Fruit fly (Drosophila melanogaster) whole organism, embryonic: ENCODE measurements around the gene CG10185.

Experiments
- C15 ChIP-seq: fragments of 200-800 bp; sonication (Bioruptor generic); IDR thresholded peaks from 3 replicates; pipeline ENCODE4 v1.3.6; 2022; ENCODE audit warnings: missing biosample characterization, missing genetic modification characterization
- CG13123 ChIP-seq: fragments of 200-800 bp; sonication (Bioruptor generic); optimal IDR thresholded peaks from 2 replicates; lab custom pipeline; 2016; ENCODE audit warnings: missing biosample characterization, missing genetic modification characterization
- CG1603 ChIP-seq: fragments of 200-800 bp; sonication (Bioruptor generic); optimal IDR thresholded peaks from 2 replicates; lab custom pipeline; 2019; ENCODE audit warnings: missing biosample characterization, mild to moderate bottlenecking, missing genetic modification characterization, moderate library complexity
- CG1792 ChIP-seq: fragments of 200-800 bp; sonication (Bioruptor generic); optimal IDR thresholded peaks from 2 replicates; lab custom pipeline; 2016; ENCODE audit warnings: missing biosample characterization, missing genetic modification characterization
- CG32767 ChIP-seq: fragments of 200-800 bp; sonication (Bioruptor generic); IDR thresholded peaks from 2 replicates; pipeline ENCODE4 v1.3.6; 2022; ENCODE audit warnings: missing biosample characterization, missing genetic modification characterization
- CG3995 ChIP-seq: fragments of 200-800 bp; sonication (Bioruptor generic); optimal IDR thresholded peaks from 3 replicates; lab custom pipeline; 2016; ENCODE audit warnings: missing biosample characterization, missing genetic modification characterization
- CG43689 ChIP-seq: fragments of 200-800 bp; sonication (Bioruptor generic); IDR thresholded peaks from 2 replicates; pipeline ENCODE4 v1.3.6; 2022; ENCODE audit warnings: missing biosample characterization, missing genetic modification characterization
- CG4820 ChIP-seq: fragments of 200-800 bp; sonication (Bioruptor generic); optimal IDR thresholded peaks from 3 replicates; lab custom pipeline; 2016; ENCODE audit warnings: missing biosample characterization, missing genetic modification characterization
- CG6689 ChIP-seq: fragments of 200-800 bp; sonication (Bioruptor generic); IDR thresholded peaks from 2 replicates; pipeline ENCODE4 v1.3.6; 2022; ENCODE audit warnings: missing biosample characterization, missing genetic modification characterization
- CG6813 ChIP-seq: fragments of 200-800 bp; sonication (Bioruptor generic); optimal IDR thresholded peaks from 2 replicates; lab custom pipeline; 2017; ENCODE audit warnings: missing biosample characterization, missing genetic modification characterization, mild to moderate bottlenecking, moderate library complexity, missing genetic modification reagents
- CG6854 ChIP-seq: fragments of 200-800 bp; sonication (Bioruptor generic); optimal IDR thresholded peaks from 3 replicates; lab custom pipeline; 2017; ENCODE audit warnings: missing biosample characterization, mild to moderate bottlenecking, missing genetic modification characterization
- CG7928 ChIP-seq: fragments of 200-800 bp; sonication (Bioruptor generic); optimal IDR thresholded peaks from 2 replicates; lab custom pipeline; 2017; ENCODE audit warnings: missing biosample characterization, mild to moderate bottlenecking, missing genetic modification characterization
- CG9609 ChIP-seq: fragments of 200-800 bp; sonication (Bioruptor generic); optimal IDR thresholded peaks from 3 replicates; lab custom pipeline; 2016; ENCODE audit warnings: missing biosample characterization, missing genetic modification characterization
- CG9727 ChIP-seq: fragments of 200-800 bp; sonication (Bioruptor generic); optimal IDR thresholded peaks from 3 replicates; lab custom pipeline; 2017; ENCODE audit warnings: missing biosample characterization, mild to moderate bottlenecking, missing genetic modification characterization
- CG9817 ChIP-seq: fragments of 200-800 bp; sonication (Bioruptor generic); optimal IDR thresholded peaks from 2 replicates; lab custom pipeline; 2018; ENCODE audit warnings: missing biosample characterization, mild to moderate bottlenecking, missing genetic modification characterization, moderate library complexity
- Dfd ChIP-seq, 2 experiments: fragments of >200 bp; optimal IDR thresholded peaks; 2 replicates each; lab custom pipeline; 2017; ENCODE audit warnings: missing biosample characterization in 2 of 2, missing genetic modification characterization in 2 of 2
- ERR ChIP-seq: fragments of 200-800 bp; sonication (Bioruptor generic); optimal IDR thresholded peaks from 2 replicates; lab custom pipeline; 2016; ENCODE audit warnings: missing biosample characterization, missing genetic modification characterization
- Fer1 ChIP-seq: fragments of 200-800 bp; sonication (Bioruptor generic); optimal IDR thresholded peaks from 2 replicates; lab custom pipeline; 2017; ENCODE audit warnings: missing biosample characterization, mild to moderate bottlenecking, missing genetic modification characterization
- Lpt ChIP-seq: fragments of >200 bp; optimal IDR thresholded peaks from 2 replicates; lab custom pipeline; 2018; ENCODE audit warnings: missing biosample characterization, missing genetic modification characterization
- Meics ChIP-seq: fragments of 200-800 bp; sonication (Bioruptor generic); optimal IDR thresholded peaks from 2 replicates; lab custom pipeline; 2017; ENCODE audit warnings: missing biosample characterization, mild to moderate bottlenecking, missing genetic modification characterization
- Mes4 ChIP-seq: fragments of 200-800 bp; sonication (Bioruptor generic); optimal IDR thresholded peaks from 2 replicates; lab custom pipeline; 2016; ENCODE audit warnings: missing biosample characterization, missing genetic modification characterization
- NC2β ChIP-seq: fragments of 200-800 bp; sonication (Bioruptor generic); optimal IDR thresholded peaks from 2 replicates; lab custom pipeline; 2016; ENCODE audit warnings: missing biosample characterization, missing genetic modification characterization
- NK7.1 ChIP-seq: fragments of 200-800 bp; sonication (Bioruptor generic); optimal IDR thresholded peaks from 3 replicates; lab custom pipeline; 2016; ENCODE audit warnings: missing biosample characterization, missing genetic modification characterization
- Nf-YB ChIP-seq: fragments of 200-800 bp; sonication (Bioruptor generic); optimal IDR thresholded peaks from 3 replicates; lab custom pipeline; 2019; ENCODE audit warnings: missing biosample characterization, mild to moderate bottlenecking, missing genetic modification characterization, moderate library complexity
- PHDP ChIP-seq: fragments of 200-800 bp; sonication (Bioruptor generic); optimal IDR thresholded peaks from 3 replicates; lab custom pipeline; 2018; ENCODE audit warnings: missing biosample characterization, mild to moderate bottlenecking, missing genetic modification characterization, moderate library complexity
- Sox102F ChIP-seq: fragments of 200-800 bp; sonication (Bioruptor generic); optimal IDR thresholded peaks from 2 replicates; lab custom pipeline; 2018; ENCODE audit warnings: missing biosample characterization, mild to moderate bottlenecking, missing genetic modification characterization, moderate library complexity
- Sry-β ChIP-seq: fragments of 200-800 bp; sonication (Bioruptor generic); optimal IDR thresholded peaks from 2 replicates; lab custom pipeline; 2018; ENCODE audit warnings: missing biosample characterization, mild to moderate bottlenecking, missing genetic modification characterization, moderate library complexity
- TFAM ChIP-seq: fragments of 200-800 bp; sonication (Bioruptor generic); optimal IDR thresholded peaks from 2 replicates; lab custom pipeline; 2017; ENCODE audit warnings: missing biosample characterization, missing genetic modification characterization, inconsistent platforms
- az2 ChIP-seq: fragments of 200-800 bp; sonication (Bioruptor generic); optimal IDR thresholded peaks from 3 replicates; lab custom pipeline; 2016; ENCODE audit warnings: missing biosample characterization, missing genetic modification characterization
- bab2 ChIP-seq: fragments of 200-800 bp; sonication (Bioruptor generic); optimal IDR thresholded peaks from 2 replicates; lab custom pipeline; 2016; ENCODE audit warnings: missing biosample characterization, missing genetic modification characterization
- bbx ChIP-seq: fragments of 200-800 bp; sonication (Bioruptor generic); IDR thresholded peaks from 2 replicates; pipeline ENCODE4 v1.3.6; 2022; ENCODE audit warnings: missing biosample characterization, missing genetic modification characterization; ENCODE audit not compliant: partially characterized antibody
- crp ChIP-seq, 2 experiments: fragments of 200-800 bp; sonication (Bioruptor generic); optimal IDR thresholded peaks; 2 replicates in 1 of 2; 3 replicates in 1 of 2; lab custom pipeline; 2017; ENCODE audit warnings: missing biosample characterization in 2 of 2, missing genetic modification characterization in 2 of 2, mild to moderate bottlenecking in 1 of 2, moderate library complexity in 1 of 2
- dm ChIP-seq: fragments of 200-800 bp; sonication (Bioruptor generic); optimal IDR thresholded peaks from 3 replicates; lab custom pipeline; 2016; ENCODE audit warnings: missing biosample characterization, missing genetic modification characterization
- eve ChIP-seq, 2 experiments: fragments of >200 bp; optimal IDR thresholded peaks; 2 replicates each; lab custom pipeline; 2017; ENCODE audit warnings: missing biosample characterization in 2 of 2, missing genetic modification characterization in 2 of 2
- ham ChIP-seq: fragments of 200-800 bp; sonication (Bioruptor generic); IDR thresholded peaks from 2 replicates; pipeline ENCODE4 v1.3.6; 2022; ENCODE audit warnings: missing biosample characterization, missing genetic modification characterization
- ind ChIP-seq: fragments of 200-800 bp; sonication (Bioruptor generic); optimal IDR thresholded peaks from 3 replicates; lab custom pipeline; 2016; ENCODE audit warnings: missing biosample characterization, missing genetic modification characterization
- insv ChIP-seq, 2 experiments: fragments of 200-800 bp; sonication (Bioruptor generic); optimal IDR thresholded peaks; 3 replicates each; lab custom pipeline; 2016 to 2018; ENCODE audit warnings: missing biosample characterization in 2 of 2, missing genetic modification characterization in 2 of 2
- klu ChIP-seq: fragments of 200-800 bp; sonication (Bioruptor generic); IDR thresholded peaks from 2 replicates; pipeline ENCODE4 v1.3.6; 2022; ENCODE audit warnings: missing biosample characterization, missing genetic modification characterization
- nerfin-2 ChIP-seq: fragments of 200-800 bp; sonication (Bioruptor generic); IDR thresholded peaks from 2 replicates; pipeline ENCODE4 v1.3.6; 2022; ENCODE audit warnings: missing biosample characterization, missing genetic modification characterization; ENCODE audit not compliant: partially characterized antibody
- pan ChIP-seq, 4 experiments: fragments of >200 bp in 3 of 4; fragments of 200-800 bp in 1 of 4; sonication (Bioruptor generic) in 1 of 4; optimal IDR thresholded peaks in 3 of 4; IDR thresholded peaks in 1 of 4; 2 replicates each; pipeline versions ENCODE4 v1.3.6 to Lab custom; 2017 to 2022; ENCODE audit warnings: missing biosample characterization in 2 of 4, missing genetic modification characterization in 2 of 4, mixed read lengths in 1 of 4
- pfk ChIP-seq: fragments of 200-800 bp; sonication (Bioruptor generic); optimal IDR thresholded peaks from 2 replicates; lab custom pipeline; 2018; ENCODE audit warnings: missing biosample characterization, mild to moderate bottlenecking, missing genetic modification characterization, moderate library complexity
- pzg ChIP-seq: fragments of 200-800 bp; sonication (Bioruptor generic); optimal IDR thresholded peaks from 3 replicates; lab custom pipeline; 2018; ENCODE audit warnings: missing biosample characterization, mild to moderate bottlenecking, missing genetic modification characterization, moderate library complexity
- ranshi ChIP-seq: fragments of 200-800 bp; sonication (Bioruptor generic); IDR thresholded peaks from 2 replicates; pipeline ENCODE4 v1.3.6; 2022; ENCODE audit warnings: missing biosample characterization, missing genetic modification characterization
- rib ChIP-seq: fragments of 200-800 bp; sonication (Bioruptor generic); IDR thresholded peaks from 2 replicates; pipeline ENCODE4 v1.3.6; 2022; ENCODE audit warnings: missing biosample characterization, missing genetic modification characterization
- scrt ChIP-seq: fragments of 200-800 bp; sonication (Bioruptor generic); optimal IDR thresholded peaks from 2 replicates; lab custom pipeline; 2018; ENCODE audit warnings: missing biosample characterization, mild to moderate bottlenecking, missing genetic modification characterization, moderate library complexity
- sens ChIP-seq: fragments of 200-800 bp; sonication (Bioruptor generic); peaks from one replicate; lab custom pipeline; 2016; ENCODE audit warnings: missing biosample characterization, missing genetic modification characterization
- slou ChIP-seq: fragments of 200-800 bp; sonication (Bioruptor generic); optimal IDR thresholded peaks from 3 replicates; lab custom pipeline; 2016; ENCODE audit warnings: missing biosample characterization, missing genetic modification characterization
- usp ChIP-seq: fragments of >200 bp; optimal IDR thresholded peaks from 2 replicates; lab custom pipeline; 2017; ENCODE audit warnings: missing biosample characterization, missing genetic modification characterization
- zen ChIP-seq: fragments of 200-800 bp; sonication (Bioruptor generic); optimal IDR thresholded peaks from 3 replicates; lab custom pipeline; 2018; ENCODE audit warnings: missing biosample characterization, mild to moderate bottlenecking, missing genetic modification characterization, moderate library complexity

The CG10185 gene

DNA sequence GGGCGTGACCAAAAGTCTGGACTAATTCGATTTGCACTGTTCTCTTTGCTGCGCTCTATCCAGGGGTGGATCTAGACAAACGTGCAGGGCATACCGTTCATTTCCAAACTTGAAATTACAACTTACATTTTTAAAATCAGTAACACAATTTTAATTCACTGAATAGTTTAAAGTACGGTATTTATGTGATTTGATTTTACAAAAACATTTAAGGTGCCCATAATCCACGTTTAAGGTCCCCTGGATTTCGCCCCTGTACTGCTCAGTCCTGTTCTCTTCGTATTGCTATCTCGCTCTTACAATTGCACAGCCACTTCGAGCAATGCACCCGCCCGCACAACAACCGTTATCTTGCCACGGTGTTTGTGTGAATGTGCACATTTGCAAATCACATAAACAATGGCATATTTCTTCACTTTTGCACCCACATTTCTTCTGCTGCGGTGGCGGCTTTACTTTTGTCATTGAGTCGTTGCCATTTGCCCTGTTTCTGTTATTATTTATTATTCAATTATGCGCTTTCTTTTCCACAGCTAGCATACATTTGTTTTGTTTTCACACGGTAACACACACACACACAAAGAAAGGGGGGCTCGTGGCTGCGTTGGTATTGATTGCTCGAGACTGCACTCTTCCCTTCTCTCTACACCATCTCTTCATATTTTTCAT is 30.4 kb upstream of the CG10185 start (continued):
- TF ChIP-seq slou (GFP tag; lab: Kevin White, UChicago) = no peak
- peak; percentile 83 for TF ChIP-seq CG4820
- TF ChIP-seq Mes4 = peak; percentile 53
- no peak for TF ChIP-seq eve (GFP tag; optimal IDR thresholded peaks at IDR 0.05; lab: Kevin White, UChicago)
- TF ChIP-seq Sry-β (GFP tag; lab: Kevin White, UChicago) = peak; percentile 16
- TF ChIP-seq CG6854 (GFP tag; lab: Kevin White, UChicago) = peak; percentile 32
- peak; percentile 64 for TF ChIP-seq CG9609 (GFP tag; lab: Kevin White, UChicago)
- TF ChIP-seq CG9727 (GFP tag; lab: Kevin White, UChicago) = peak; percentile 83
- TF ChIP-seq bab2 = peak; percentile 85
- peak; percentile 48 for TF ChIP-seq CG9817 (tag; lab: Kevin White, UChicago)
- no peak for TF ChIP-seq usp (GFP tag; lab: Kevin White, UChicago)
- TF ChIP-seq klu (GFP tag; lab: Robert Waterston, UW) = no peak
- peak; percentile 85 for TF ChIP-seq CG6689 (GFP tag; lab: Robert Waterston, UW)
- peak; percentile 47 for TF ChIP-seq Nf-YB (GFP tag; lab: Kevin White, UChicago)
- no peak for TF ChIP-seq CG7928 (GFP tag; lab: Kevin White, UChicago)
- TF ChIP-seq scrt (GFP tag; lab: Kevin White, UChicago) = peak; percentile 32
- TF ChIP-seq Fer1 (GFP tag; lab: Kevin White, UChicago) = peak; percentile 27
- TF ChIP-seq az2 = peak; percentile 81
- peak; percentile 33 for TF ChIP-seq TFAM (GFP tag; lab: Kevin White, UChicago)
- no peak for TF ChIP-seq Lpt
- TF ChIP-seq ERR (GFP tag; lab: Kevin White, UChicago) = peak; percentile 32
- TF ChIP-seq CG13123 (GFP tag; lab: Kevin White, UChicago) = no peak
- TF ChIP-seq pfk (GFP tag; lab: Kevin White, UChicago) = no peak
- TF ChIP-seq CG1792 (GFP tag; lab: Kevin White, UChicago) = peak; percentile 50
- TF ChIP-seq crp (GFP tag; optimal IDR thresholded peaks at IDR 0.05; lab: Kevin White, UChicago) = no peak
- TF ChIP-seq sens (GFP tag; lab: Kevin White, UChicago) = peak; percentile 98
- peak; percentile 63 for TF ChIP-seq PHDP (tag; lab: Kevin White, UChicago)
- TF ChIP-seq CG43689 = 0 out of 2 replicates have a peak, but pooled peaks have one; percentile 15
- TF ChIP-seq zen (tag; lab: Kevin White, UChicago) = peak; percentile 95
- no peak for TF ChIP-seq insv (GFP tag; optimal IDR thresholded peaks at IDR 0.05; lab: Kevin White, UChicago)
- TF ChIP-seq dm = peak; percentile 65
- TF ChIP-seq ham (GFP tag; lab: Robert Waterston, UW) = no peak
- peak; percentile 54 for TF ChIP-seq Meics
- TF ChIP-seq CG1603 (tag; lab: Kevin White, UChicago) = peak; percentile 93
- TF ChIP-seq ind (GFP tag; lab: Kevin White, UChicago) = peak; percentile 75
- TF ChIP-seq nerfin-2 (GFP tag; lab: Robert Waterston, UW) = no peak
- peak; percentile 73; the same call in 1 of the 2 replicates for TF ChIP-seq ranshi (GFP tag; lab: Robert Waterston, UW)
- TF ChIP-seq NK7.1 = peak; percentile 55
- no peak for TF ChIP-seq bbx (GFP tag; lab: Robert Waterston, UW)
- peak; percentile 59; the same call in 1 of the 2 replicates for TF ChIP-seq CG32767 (GFP tag; lab: Robert Waterston, UW)
- no peak for TF ChIP-seq pan (optimal IDR thresholded peaks at IDR 0.05; lab: Kevin White, UChicago)
- peak in 1 of 2 experiments; percentile 75 for TF ChIP-seq pan (GFP tag; optimal IDR thresholded peaks at IDR 0.05 in 1 of 2, IDR thresholded peaks at IDR 0.05 in 1 of 2)
- peak; percentile 70 for TF ChIP-seq NC2β (GFP tag; lab: Kevin White, UChicago)
- no peak for TF ChIP-seq pzg (GFP tag; lab: Kevin White, UChicago)
- TF ChIP-seq CG3995 (GFP tag; lab: Kevin White, UChicago) = no peak
- TF ChIP-seq rib (GFP tag; lab: Robert Waterston, UW) = no peak
- no peak for TF ChIP-seq C15 (GFP tag; lab: Robert Waterston, UW)
- peak; percentile 85 for TF ChIP-seq Sox102F
- peak; percentile 78 for TF ChIP-seq CG6813 (GFP tag; lab: Kevin White, UChicago)
- no peak for TF ChIP-seq Dfd (GFP tag; optimal IDR thresholded peaks at IDR 0.05; lab: Kevin White, UChicago)
